Worm (Caenorhabditis elegans) whole organism, late embryonic: ENCODE measurements around the gene egli-1.

Experiments used
- C08G9.2 ChIP-seq: sonication (generic microtip); optimal IDR thresholded peaks from 2 replicates; lab custom pipeline; 2016; ENCODE audit warnings: mild to moderate bottlenecking, missing genetic modification characterization, moderate library complexity, missing compliant biosample characterization
- C38D4.7 ChIP-seq: fragments of 200-800 bp; sonication (Bioruptor generic); optimal IDR thresholded peaks from 2 replicates; lab custom pipeline; 2018; ENCODE audit warnings: mild to moderate bottlenecking, missing genetic modification characterization, moderate library complexity, missing compliant biosample characterization
- F13H6.1 ChIP-seq: sonication (generic microtip); optimal IDR thresholded peaks from 2 replicates; lab custom pipeline; 2016; ENCODE audit warnings: missing genetic modification characterization, missing compliant biosample characterization
- T23F11.4 ChIP-seq: fragments of 200-800 bp; sonication (Bioruptor generic); optimal IDR thresholded peaks from 2 replicates; lab custom pipeline; 2018; ENCODE audit warnings: mild to moderate bottlenecking, missing genetic modification characterization, missing compliant biosample characterization
- ama-1 ChIP-seq: fragments of 150-350 bp; optimal IDR thresholded peaks from 2 replicates; lab custom pipeline; 2014
- ceh-18 ChIP-seq: sonication (generic microtip); optimal IDR thresholded peaks from 2 replicates; lab custom pipeline; 2016; ENCODE audit warnings: missing genetic modification characterization, missing compliant biosample characterization
- ceh-2 ChIP-seq: sonication (generic microtip); optimal IDR thresholded peaks from 2 replicates; lab custom pipeline; 2016; ENCODE audit warnings: missing genotype, missing genetic modification characterization, missing compliant biosample characterization
- ceh-22 ChIP-seq: sonication (generic microtip); optimal IDR thresholded peaks from 2 replicates; lab custom pipeline; 2017; ENCODE audit warnings: missing biosample characterization, missing genetic modification characterization
- ceh-24 ChIP-seq: sonication (generic microtip); optimal IDR thresholded peaks from 2 replicates; lab custom pipeline; 2016; ENCODE audit warnings: mild to moderate bottlenecking, missing genetic modification characterization, missing compliant biosample characterization
- ceh-30 ChIP-seq: fragments of 150-350 bp; optimal IDR thresholded peaks from 2 replicates; lab custom pipeline; 2014; ENCODE audit warnings: missing biosample characterization, missing genetic modification characterization
- ceh-31 ChIP-seq: sonication (generic microtip); optimal IDR thresholded peaks from 2 replicates; lab custom pipeline; 2016; ENCODE audit warnings: missing genetic modification characterization, missing compliant biosample characterization
- ceh-45 ChIP-seq: fragments of 200-800 bp; sonication (Bioruptor generic); IDR thresholded peaks from 2 replicates; pipeline ENCODE4 v1.3.6; 2022; ENCODE audit warnings: missing genetic modification reagents, missing genetic modification characterization, missing compliant biosample characterization
- ceh-48 ChIP-seq: sonication (generic microtip); optimal IDR thresholded peaks from 2 replicates; lab custom pipeline; 2016; ENCODE audit warnings: missing genetic modification characterization, inconsistent platforms, missing compliant biosample characterization
- ceh-6 ChIP-seq: fragments of 200-800 bp; sonication (Bioruptor generic); optimal IDR thresholded peaks from 2 replicates; lab custom pipeline; 2018; ENCODE audit warnings: mild to moderate bottlenecking, missing genetic modification characterization, missing compliant biosample characterization
- ceh-9 ChIP-seq: sonication (generic microtip); optimal IDR thresholded peaks from 2 replicates; lab custom pipeline; 2016; ENCODE audit warnings: mild to moderate bottlenecking, missing genetic modification characterization, inconsistent platforms, missing compliant biosample characterization
- che-1 ChIP-seq: sonication (generic microtip); optimal IDR thresholded peaks from 2 replicates; lab custom pipeline; 2016; ENCODE audit warnings: mild to moderate bottlenecking, missing genetic modification characterization, missing compliant biosample characterization
- dmd-4 ChIP-seq: sonication (generic microtip); optimal IDR thresholded peaks from 2 replicates; lab custom pipeline; 2016; ENCODE audit warnings: borderline replicate concordance, missing genetic modification characterization, missing compliant biosample characterization
- dve-1 ChIP-seq: sonication (generic microtip); optimal IDR thresholded peaks from 2 replicates; lab custom pipeline; 2017; ENCODE audit warnings: antibody characterized with exemption, mild to moderate bottlenecking, missing genetic modification characterization, missing compliant biosample characterization
- elt-2 ChIP-seq: sonication (generic microtip); optimal IDR thresholded peaks from 2 replicates; lab custom pipeline; 2016; ENCODE audit warnings: missing genetic modification reagents, missing genetic modification characterization, missing compliant biosample characterization
- elt-4 ChIP-seq: sonication (generic microtip); optimal IDR thresholded peaks from 2 replicates; lab custom pipeline; 2016; ENCODE audit warnings: missing genetic modification characterization, missing compliant biosample characterization
- fax-1 ChIP-seq: sonication (generic microtip); optimal IDR thresholded peaks from 2 replicates; lab custom pipeline; 2016; ENCODE audit warnings: missing genotype, missing genetic modification characterization, missing compliant biosample characterization
- fkh-10 ChIP-seq: fragments of 150-350 bp; optimal IDR thresholded peaks from 2 replicates; lab custom pipeline; 2014; ENCODE audit warnings: missing biosample characterization, missing genetic modification reagents, missing genetic modification characterization
- fkh-6 ChIP-seq: sonication (generic microtip); optimal IDR thresholded peaks from 2 replicates; lab custom pipeline; 2016; ENCODE audit warnings: missing genetic modification characterization, missing compliant biosample characterization
- gmeb-2 ChIP-seq: sonication (generic microtip); optimal IDR thresholded peaks from 2 replicates; lab custom pipeline; 2016; ENCODE audit warnings: missing genetic modification characterization, inconsistent platforms, missing compliant biosample characterization
- hlh-13 ChIP-seq: fragments of 200-800 bp; sonication (Bioruptor generic); optimal IDR thresholded peaks from 2 replicates; lab custom pipeline; 2018; ENCODE audit warnings: mild to moderate bottlenecking, missing genetic modification characterization, missing compliant biosample characterization
- hlh-30 ChIP-seq: sonication (generic microtip); optimal IDR thresholded peaks from 2 replicates; lab custom pipeline; 2017; ENCODE audit warnings: antibody characterized with exemption, missing genetic modification characterization, missing compliant biosample characterization; ENCODE audit not compliant: insufficient read depth
- hlh-6 ChIP-seq: sonication (generic microtip); optimal IDR thresholded peaks from 2 replicates; lab custom pipeline; 2016; ENCODE audit warnings: missing genotype, missing genetic modification characterization, missing compliant biosample characterization
- hlh-8 ChIP-seq: sonication (generic microtip); optimal IDR thresholded peaks from 2 replicates; lab custom pipeline; 2016; ENCODE audit warnings: missing genotype, missing genetic modification characterization, missing compliant biosample characterization
- lim-6 ChIP-seq: sonication (generic microtip); optimal IDR thresholded peaks from 2 replicates; lab custom pipeline; 2016; ENCODE audit warnings: missing genetic modification characterization, missing compliant biosample characterization
- madf-2 ChIP-seq: sonication (generic microtip); optimal IDR thresholded peaks from 2 replicates; lab custom pipeline; 2017; ENCODE audit warnings: missing genetic modification characterization, missing compliant biosample characterization
- nfya-1 ChIP-seq: sonication (generic microtip); optimal IDR thresholded peaks from 2 replicates; lab custom pipeline; 2017; ENCODE audit warnings: missing genetic modification characterization, mild to moderate bottlenecking, missing compliant biosample characterization, antibody characterized with exemption, moderate library complexity
- nhr-11 ChIP-seq: fragments of 150-350 bp; optimal IDR thresholded peaks from 2 replicates; lab custom pipeline; 2014; ENCODE audit warnings: missing biosample characterization, missing genetic modification characterization
- nhr-232 ChIP-seq: sonication (generic microtip); optimal IDR thresholded peaks from 2 replicates; lab custom pipeline; 2016; ENCODE audit warnings: missing genetic modification characterization, missing compliant biosample characterization
- npax-4 ChIP-seq: sonication (generic microtip); optimal IDR thresholded peaks from 2 replicates; lab custom pipeline; 2016; ENCODE audit warnings: missing genetic modification characterization, missing compliant biosample characterization
- odd-2 ChIP-seq: sonication (generic microtip); optimal IDR thresholded peaks from 2 replicates; lab custom pipeline; 2017; ENCODE audit warnings: antibody characterized with exemption, mild to moderate bottlenecking, missing genetic modification characterization, missing compliant biosample characterization
- pag-3 ChIP-seq: sonication (generic microtip); optimal IDR thresholded peaks from 2 replicates; lab custom pipeline; 2016; ENCODE audit warnings: missing compliant biosample characterization, missing genetic modification characterization, borderline replicate concordance
- pat-9 ChIP-seq: fragments of 200-800 bp; sonication (Bioruptor generic); optimal IDR thresholded peaks from 2 replicates; lab custom pipeline; 2018; ENCODE audit warnings: mild to moderate bottlenecking, missing genetic modification characterization, moderate library complexity, missing compliant biosample characterization
- pha-4 ChIP-seq: fragments of 150-350 bp; optimal IDR thresholded peaks from 2 replicates; lab custom pipeline; 2018; ENCODE audit warnings: missing biosample characterization, missing genetic modification reagents, missing genetic modification characterization
- pros-1 ChIP-seq: fragments of 150-350 bp; optimal IDR thresholded peaks from 2 replicates; lab custom pipeline; 2014; ENCODE audit warnings: missing biosample characterization, missing genetic modification reagents, missing genetic modification characterization
- ref-2 ChIP-seq: sonication (generic microtip); optimal IDR thresholded peaks from 2 replicates; lab custom pipeline; 2016; ENCODE audit warnings: missing genetic modification characterization, missing compliant biosample characterization
- rnt-1 ChIP-seq: sonication (generic microtip); optimal IDR thresholded peaks from 2 replicates; lab custom pipeline; 2016; ENCODE audit warnings: missing genetic modification characterization, missing compliant biosample characterization
- sdc-2 ChIP-seq: sonication (generic microtip); optimal IDR thresholded peaks from 2 replicates; lab custom pipeline; 2016; ENCODE audit warnings: missing genotype, missing genetic modification characterization, missing compliant biosample characterization
- sox-2 ChIP-seq: fragments of 200-800 bp; sonication (Bioruptor generic); IDR thresholded peaks from 2 replicates; pipeline ENCODE4 v1.3.6; 2022; ENCODE audit warnings: missing genetic modification reagents, missing genetic modification characterization, missing compliant biosample characterization
- sox-4 ChIP-seq: sonication (generic microtip); optimal IDR thresholded peaks from 2 replicates; lab custom pipeline; 2017; ENCODE audit warnings: mild to moderate bottlenecking, missing genetic modification characterization, inconsistent platforms, missing compliant biosample characterization
- syd-9 ChIP-seq: sonication (generic microtip); optimal IDR thresholded peaks from 2 replicates; lab custom pipeline; 2016; ENCODE audit warnings: mild to moderate bottlenecking, missing genetic modification characterization, moderate library complexity, missing compliant biosample characterization
- tbx-2 ChIP-seq: sonication (generic microtip); optimal IDR thresholded peaks from 2 replicates; lab custom pipeline; 2016; ENCODE audit warnings: missing genetic modification characterization, missing compliant biosample characterization
- tbx-7 ChIP-seq: sonication (generic microtip); optimal IDR thresholded peaks from 2 replicates; lab custom pipeline; 2016; ENCODE audit warnings: missing genotype, missing genetic modification characterization, missing compliant biosample characterization
- ttx-3 ChIP-seq: sonication (generic microtip); optimal IDR thresholded peaks from 2 replicates; lab custom pipeline; 2016; ENCODE audit warnings: missing genetic modification reagents, missing genetic modification characterization, missing compliant biosample characterization
- unc-42 ChIP-seq: sonication (generic microtip); optimal IDR thresholded peaks from 2 replicates; lab custom pipeline; 2016; ENCODE audit warnings: missing genotype, missing genetic modification characterization, missing compliant biosample characterization
- unc-55 ChIP-seq: sonication (generic microtip); optimal IDR thresholded peaks from 2 replicates; lab custom pipeline; 2017; ENCODE audit warnings: missing biosample characterization, missing genetic modification reagents, missing genetic modification characterization
- unc-86 ChIP-seq: sonication (generic microtip); optimal IDR thresholded peaks from 2 replicates; lab custom pipeline; 2016; ENCODE audit warnings: missing genetic modification characterization, missing compliant biosample characterization
- zip-5 ChIP-seq: sonication (generic microtip); optimal IDR thresholded peaks from 2 replicates; lab custom pipeline; 2016; ENCODE audit warnings: missing genetic modification characterization, missing compliant biosample characterization
- ztf-16 ChIP-seq: sonication (generic microtip); optimal IDR thresholded peaks from 2 replicates; lab custom pipeline; 2017; ENCODE audit warnings: missing genetic modification characterization, missing compliant biosample characterization

Gene egli-1

DNA sequence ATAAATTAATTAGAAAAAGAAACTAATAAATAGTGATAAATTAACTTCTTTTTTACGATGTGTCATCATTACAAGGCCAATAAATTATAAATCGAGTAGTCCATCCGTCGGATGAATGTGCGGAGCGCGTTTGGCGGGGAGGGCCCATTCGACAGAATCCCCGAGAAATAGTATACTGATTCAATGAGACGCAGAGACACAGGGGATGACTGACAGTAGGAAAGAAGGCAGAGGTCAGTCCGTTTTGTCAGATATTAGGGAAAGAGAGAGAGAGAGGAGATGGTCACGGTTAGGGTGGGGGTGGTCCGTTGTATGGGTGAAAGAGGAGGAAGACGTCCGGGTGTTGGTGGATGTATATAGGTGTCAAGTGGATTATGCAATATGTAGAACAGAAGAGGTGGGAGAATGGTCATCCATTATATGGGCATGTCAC, 15.1 kb upstream of the egli-1 start:
- TF ChIP-seq hlh-6 (no peak), nhr-11 (tag; lab: Kevin White, UChicago) (no peak), elt-4 (tag; lab: Kevin White, UChicago) (no peak), C38D4.7 (GFP tag; lab: Kevin White, UChicago) (no peak), sox-4 (tag; lab: Kevin White, UChicago) (no peak), C08G9.2 (no peak), unc-42 (tag; lab: Kevin White, UChicago) (peak; percentile 69), ceh-24 (tag; lab: Kevin White, UChicago) (no peak), npax-4 (tag; lab: Kevin White, UChicago) (no peak), unc-86 (tag; lab: Kevin White, UChicago) (no peak), nhr-232 (tag; lab: Kevin White, UChicago) (no peak), odd-2 (no peak), ceh-22 (tag; lab: Kevin White, UChicago) (no peak), hlh-8 (tag; lab: Kevin White, UChicago) (no peak), hlh-13 (GFP tag; lab: Kevin White, UChicago) (no peak), unc-55 (peak; percentile 98), syd-9 (tag; lab: Kevin White, UChicago) (peak; percentile 53), pros-1 (tag; lab: Kevin White, UChicago) (no peak), lim-6 (tag; lab: Kevin White, UChicago) (no peak), elt-2 (tag; lab: Kevin White, UChicago) (no peak), T23F11.4 (GFP tag; lab: Kevin White, UChicago) (no peak), tbx-7 (tag; lab: Kevin White, UChicago) (peak; percentile 14), fax-1 (tag; lab: Kevin White, UChicago) (no peak), pag-3 (tag; lab: Kevin White, UChicago) (no peak), che-1 (tag; lab: Kevin White, UChicago) (no peak), tbx-2 (peak; percentile 90), dmd-4 (tag; lab: Kevin White, UChicago) (no peak), nfya-1 (tag; lab: Kevin White, UChicago) (peak; percentile 27), sox-2 (peak; percentile 12; the same call in 1 of the 2 replicates), fkh-6 (tag; lab: Kevin White, UChicago) (peak; percentile 6), madf-2 (no peak), ref-2 (peak; percentile 61), pha-4 (no peak), fkh-10 (GFP tag; lab: Kevin White, UChicago) (no peak), ceh-31 (tag; lab: Kevin White, UChicago) (peak; percentile 63), ttx-3 (no peak), rnt-1 (tag; lab: Kevin White, UChicago) (no peak), sdc-2 (tag; lab: Kevin White, UChicago) (peak; percentile 39), ama-1 (lab: Kevin White, UChicago) (no peak), ceh-18 (no peak), ceh-45 (GFP tag; lab: Robert Waterston, UW) (no peak), ceh-9 (tag; lab: Kevin White, UChicago) (no peak), hlh-30 (tag; lab: Kevin White, UChicago) (peak; percentile 13), ceh-2 (tag; lab: Kevin White, UChicago) (peak; percentile 6), pat-9 (tag; lab: Kevin White, UChicago) (no peak), gmeb-2 (tag; lab: Kevin White, UChicago) (no peak), ceh-30 (no peak), zip-5 (tag; lab: Kevin White, UChicago) (no peak), ceh-48 (tag; lab: Kevin White, UChicago) (no peak), dve-1 (tag; lab: Kevin White, UChicago) (no peak), ztf-16 (peak; percentile 45), ceh-6 (no peak), F13H6.1 (no peak)
